Worm (Caenorhabditis elegans) whole organism, L4/young adult: ENCODE data around the gene natc-1.

ENCODE experiments used
- W03F9.2 ChIP-seq: fragments of 150-350 bp; optimal IDR thresholded peaks from 2 replicates; lab custom pipeline; 2014; ENCODE audit warnings: missing biosample characterization, missing genetic modification characterization
- him-1 ChIP-seq: sonication (generic microtip); optimal IDR thresholded peaks from 2 replicates; lab custom pipeline; 2016; ENCODE audit warnings: missing genotype, missing genetic modification reagents, missing genetic modification characterization, missing compliant biosample characterization

DNA sequence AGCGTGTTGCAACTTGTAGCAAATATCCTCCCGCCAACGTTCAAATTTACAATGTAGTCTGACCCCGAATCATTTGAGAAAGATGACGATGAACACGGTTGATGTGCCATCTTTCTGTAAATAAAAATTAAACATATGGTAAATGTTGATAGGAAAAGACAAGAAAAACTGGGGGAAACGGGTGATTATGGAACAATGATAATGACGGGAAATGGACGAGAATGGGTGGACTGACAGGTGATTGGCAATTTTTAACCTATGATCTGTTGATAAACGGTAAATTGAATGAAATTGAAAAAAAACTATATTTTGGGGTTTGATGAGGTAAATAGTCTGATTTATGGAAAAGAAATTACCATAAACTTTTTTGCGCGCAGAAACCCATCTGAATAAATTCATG, 1.9 kb upstream of the natc-1 start, which contains the start of gene T23B12.6:
- no peak for TF ChIP-seq W03F9.2 (tag; lab: Kevin White, UChicago)
- no peak for TF ChIP-seq him-1 (tag; lab: Kevin White, UChicago)
